Fruit fly (Drosophila melanogaster) whole organism, embryonic: ENCODE data around the gene CG12081.

Source experiments
- Atf3 ChIP-seq: fragments of 200-800 bp; sonication (Bioruptor generic); optimal IDR thresholded peaks from 3 replicates; lab custom pipeline; 2016; ENCODE audit warnings: missing biosample characterization, missing genetic modification characterization
- Awh ChIP-seq: fragments of 200-800 bp; sonication (Bioruptor generic); IDR thresholded peaks from 2 replicates; pipeline ENCODE4, ENCODE4 v1.3.6; 2022; ENCODE audit warnings: missing biosample characterization, missing genetic modification characterization
- Blimp-1 ChIP-seq: fragments of 200-800 bp; sonication (Bioruptor generic); optimal IDR thresholded peaks from 3 replicates; lab custom pipeline; 2018; ENCODE audit warnings: missing biosample characterization, missing genetic modification characterization, mild to moderate bottlenecking, moderate library complexity, missing genetic modification reagents
- Bteb2 ChIP-seq: fragments of 200-800 bp; sonication (Bioruptor generic); optimal IDR thresholded peaks from 2 replicates; lab custom pipeline; 2016; ENCODE audit warnings: missing biosample characterization, missing genetic modification characterization
- CG10267 ChIP-seq: fragments of 200-800 bp; sonication (Bioruptor generic); optimal IDR thresholded peaks from 2 replicates; lab custom pipeline; 2018; ENCODE audit warnings: missing biosample characterization, mild to moderate bottlenecking, missing genetic modification characterization, moderate library complexity
- CG12219 ChIP-seq: fragments of 200-800 bp; sonication (Bioruptor generic); optimal IDR thresholded peaks from 3 replicates; lab custom pipeline; 2018; ENCODE audit warnings: missing biosample characterization, mild to moderate bottlenecking, missing genetic modification characterization
- CG12744 ChIP-seq: fragments of 200-800 bp; sonication (Bioruptor generic); optimal IDR thresholded peaks from 2 replicates; lab custom pipeline; 2016; ENCODE audit warnings: missing biosample characterization, missing genetic modification characterization
- CG13894 ChIP-seq: fragments of 200-800 bp; sonication (Bioruptor generic); optimal IDR thresholded peaks from 3 replicates; lab custom pipeline; 2018; ENCODE audit warnings: missing biosample characterization, mild to moderate bottlenecking, missing genetic modification characterization, moderate library complexity
- CG14441 ChIP-seq: fragments of 200-800 bp; sonication (Bioruptor generic); IDR thresholded peaks from 2 replicates; pipeline ENCODE4 v1.3.6; 2022; ENCODE audit warnings: missing biosample characterization, missing genetic modification characterization
- CG14667 ChIP-seq: fragments of 200-800 bp; sonication (Bioruptor generic); IDR thresholded peaks from 2 replicates; pipeline ENCODE4 v1.3.6; 2022; ENCODE audit warnings: missing biosample characterization, missing genetic modification characterization
- CG14965 ChIP-seq: fragments of 200-800 bp; sonication (Bioruptor generic); optimal IDR thresholded peaks from 2 replicates; lab custom pipeline; 2016; ENCODE audit warnings: missing biosample characterization, missing genetic modification characterization, borderline replicate concordance
- CG15479 ChIP-seq: fragments of 200-800 bp; sonication (Bioruptor generic); optimal IDR thresholded peaks from 3 replicates; lab custom pipeline; 2019; ENCODE audit warnings: missing biosample characterization, mild to moderate bottlenecking, missing genetic modification characterization, moderate library complexity
- CG16813 ChIP-seq: fragments of 200-800 bp; sonication (Bioruptor generic); IDR thresholded peaks from 3 replicates; pipeline ENCODE4 v1.3.6; 2022; ENCODE audit warnings: missing biosample characterization, missing genetic modification characterization; ENCODE audit not compliant: partially characterized antibody
- CG18599 ChIP-seq: fragments of 200-800 bp; sonication (Bioruptor generic); optimal IDR thresholded peaks from 3 replicates; lab custom pipeline; 2017; ENCODE audit warnings: missing biosample characterization, missing genetic modification characterization, mild to moderate bottlenecking, moderate library complexity, missing genetic modification reagents
- CG2129 ChIP-seq: fragments of 200-800 bp; sonication (Bioruptor generic); IDR thresholded peaks from 2 replicates; pipeline ENCODE4 v1.3.6; 2022; ENCODE audit warnings: missing biosample characterization, missing genetic modification characterization; ENCODE audit not compliant: partially characterized antibody
- CG3281 ChIP-seq: fragments of 200-800 bp; sonication (Bioruptor generic); optimal IDR thresholded peaks from 3 replicates; lab custom pipeline; 2017; ENCODE audit warnings: missing biosample characterization, mild to moderate bottlenecking, missing genetic modification characterization
- CG34376 ChIP-seq: fragments of 200-800 bp; sonication (Bioruptor generic); optimal IDR thresholded peaks from 2 replicates; lab custom pipeline; 2018; ENCODE audit warnings: missing biosample characterization, mild to moderate bottlenecking, missing genetic modification characterization
- CG3726 ChIP-seq: fragments of 200-800 bp; sonication (Bioruptor generic); IDR thresholded peaks from 3 replicates; pipeline ENCODE4, ENCODE4 v1.3.6; 2022; ENCODE audit warnings: missing biosample characterization, missing genetic modification characterization
- CG6654 ChIP-seq: fragments of 200-800 bp; sonication (Bioruptor generic); optimal IDR thresholded peaks from 2 replicates; lab custom pipeline; 2017; ENCODE audit warnings: missing biosample characterization, mild to moderate bottlenecking, missing genetic modification characterization
- CG8944 ChIP-seq: fragments of 200-800 bp; sonication (Bioruptor generic); optimal IDR thresholded peaks from 3 replicates; lab custom pipeline; 2016; ENCODE audit warnings: missing biosample characterization, missing genetic modification characterization
- CHES-1-like ChIP-seq: fragments of 200-800 bp; sonication (Bioruptor generic); optimal IDR thresholded peaks from 2 replicates; lab custom pipeline; 2016; ENCODE audit warnings: missing biosample characterization, missing genetic modification characterization
- CoRest ChIP-seq: fragments of 200-800 bp; sonication (Bioruptor generic); optimal IDR thresholded peaks from 3 replicates; lab custom pipeline; 2018; ENCODE audit warnings: missing biosample characterization, mild to moderate bottlenecking, missing genetic modification characterization, moderate library complexity
- Dad ChIP-seq: fragments of 200-800 bp; sonication (Bioruptor generic); optimal IDR thresholded peaks from 3 replicates; lab custom pipeline; 2016; ENCODE audit warnings: missing biosample characterization, missing genetic modification characterization
- Dll ChIP-seq: fragments of 200-800 bp; sonication (Bioruptor generic); IDR thresholded peaks from 4 replicates; pipeline ENCODE4 v1.3.6; 2022; ENCODE audit warnings: missing biosample characterization, missing genetic modification characterization; ENCODE audit not compliant: partially characterized antibody
- ERR ChIP-seq: fragments of 200-800 bp; sonication (Bioruptor generic); optimal IDR thresholded peaks from 2 replicates; lab custom pipeline; 2016; ENCODE audit warnings: missing biosample characterization, missing genetic modification characterization
- Fer3 ChIP-seq: fragments of 200-800 bp; sonication (Bioruptor generic); optimal IDR thresholded peaks from 2 replicates; lab custom pipeline; 2018; ENCODE audit warnings: missing biosample characterization, mild to moderate bottlenecking, missing genetic modification characterization, moderate library complexity
- Gsc ChIP-seq: fragments of 200-800 bp; sonication (Bioruptor generic); IDR thresholded peaks from 2 replicates; pipeline ENCODE4 v1.3.6; 2022; ENCODE audit warnings: missing biosample characterization, missing genetic modification characterization
- HmgD ChIP-seq: fragments of 200-800 bp; sonication (Bioruptor generic); optimal IDR thresholded peaks from 3 replicates; lab custom pipeline; 2016; ENCODE audit warnings: missing biosample characterization, missing genetic modification characterization
- Hsf ChIP-seq: fragments of 200-800 bp; sonication (Bioruptor generic); optimal IDR thresholded peaks from 3 replicates; lab custom pipeline; 2016; ENCODE audit warnings: missing biosample characterization, missing genetic modification characterization
- Kr ChIP-seq: fragments of 200-800 bp; sonication (Bioruptor generic); optimal IDR thresholded peaks from 2 replicates; lab custom pipeline; 2017; ENCODE audit warnings: missing biosample characterization, mild to moderate bottlenecking, missing genetic modification characterization
- Mrtf ChIP-seq: fragments of 200-800 bp; sonication (Bioruptor generic); IDR thresholded peaks from 3 replicates; pipeline ENCODE4 v1.3.6; 2022; ENCODE audit warnings: missing biosample characterization, missing genetic modification characterization
- Neu2 ChIP-seq: fragments of 200-800 bp; sonication (Bioruptor generic); optimal IDR thresholded peaks from 3 replicates; lab custom pipeline; 2016; ENCODE audit warnings: missing biosample characterization, missing genetic modification characterization, borderline replicate concordance
- Nf-YA ChIP-seq: fragments of 200-800 bp; sonication (Bioruptor generic); IDR thresholded peaks from 2 replicates; pipeline ENCODE4 v1.3.6; 2022; ENCODE audit warnings: missing biosample characterization, missing genetic modification characterization
- Rx ChIP-seq: fragments of 200-800 bp; sonication (Bioruptor generic); IDR thresholded peaks from 2 replicates; pipeline ENCODE4 v1.3.6; 2022; ENCODE audit warnings: missing biosample characterization, missing genetic modification characterization
- Side ChIP-seq: fragments of 200-800 bp; sonication (Bioruptor generic); optimal IDR thresholded peaks from 2 replicates; lab custom pipeline; 2016; ENCODE audit warnings: missing biosample characterization, missing genetic modification characterization
- Sox102F ChIP-seq: fragments of 200-800 bp; sonication (Bioruptor generic); optimal IDR thresholded peaks from 2 replicates; lab custom pipeline; 2018; ENCODE audit warnings: missing biosample characterization, mild to moderate bottlenecking, missing genetic modification characterization, moderate library complexity
- TFAM ChIP-seq: fragments of 200-800 bp; sonication (Bioruptor generic); optimal IDR thresholded peaks from 2 replicates; lab custom pipeline; 2017; ENCODE audit warnings: missing biosample characterization, missing genetic modification characterization, inconsistent platforms
- Usf ChIP-seq: fragments of 200-800 bp; sonication (Bioruptor generic); optimal IDR thresholded peaks from 2 replicates; lab custom pipeline; 2017; ENCODE audit warnings: missing genotype, missing biosample characterization, missing genetic modification characterization
- ara ChIP-seq: fragments of 200-800 bp; sonication (Bioruptor generic); IDR thresholded peaks from 2 replicates; pipeline ENCODE4 v1.3.6; 2022; ENCODE audit warnings: missing biosample characterization, missing genetic modification characterization
- az2 ChIP-seq: fragments of 200-800 bp; sonication (Bioruptor generic); optimal IDR thresholded peaks from 3 replicates; lab custom pipeline; 2016; ENCODE audit warnings: missing biosample characterization, missing genetic modification characterization
- bcd ChIP-seq: fragments of 200-800 bp; sonication (Bioruptor generic); optimal IDR thresholded peaks from 2 replicates; lab custom pipeline; 2017; ENCODE audit warnings: missing biosample characterization, mild to moderate bottlenecking, missing genetic modification characterization
- cg ChIP-seq: fragments of 200-800 bp; sonication (Bioruptor generic); optimal IDR thresholded peaks from 3 replicates; lab custom pipeline; 2019; ENCODE audit warnings: missing biosample characterization, mild to moderate bottlenecking, missing genetic modification characterization, moderate library complexity
- dati ChIP-seq: fragments of 200-800 bp; sonication (Bioruptor generic); IDR thresholded peaks from 2 replicates; pipeline ENCODE4 v1.3.6; 2022; ENCODE audit warnings: missing biosample characterization, missing genetic modification characterization
- en ChIP-seq: fragments of 200-800 bp; sonication (Bioruptor generic); optimal IDR thresholded peaks from 2 replicates; lab custom pipeline; 2016; ENCODE audit warnings: missing biosample characterization, missing genetic modification characterization
- lbe ChIP-seq: fragments of 200-800 bp; sonication (Bioruptor generic); optimal IDR thresholded peaks from 2 replicates; lab custom pipeline; 2016; ENCODE audit warnings: missing biosample characterization, mild to moderate bottlenecking, missing genetic modification characterization
- lmd ChIP-seq: fragments of 200-800 bp; sonication (Bioruptor generic); IDR thresholded peaks from 2 replicates; pipeline ENCODE4 v1.3.6; 2022; ENCODE audit warnings: missing biosample characterization, missing genetic modification characterization
- nerfin-2 ChIP-seq: fragments of 200-800 bp; sonication (Bioruptor generic); IDR thresholded peaks from 2 replicates; pipeline ENCODE4 v1.3.6; 2022; ENCODE audit warnings: missing biosample characterization, missing genetic modification characterization; ENCODE audit not compliant: partially characterized antibody
- org-1 ChIP-seq: fragments of 200-800 bp; sonication (Bioruptor generic); optimal IDR thresholded peaks from 2 replicates; lab custom pipeline; 2017; ENCODE audit warnings: missing biosample characterization, missing genetic modification characterization
- sens-2 ChIP-seq: fragments of 200-800 bp; sonication (Bioruptor generic); IDR thresholded peaks from 2 replicates; pipeline ENCODE4 v1.3.6; 2022; ENCODE audit warnings: missing biosample characterization, missing genetic modification characterization
- so ChIP-seq: fragments of 200-800 bp; sonication (Bioruptor generic); IDR thresholded peaks from 3 replicates; pipeline ENCODE4 v1.3.6; 2022; ENCODE audit warnings: missing biosample characterization, missing genetic modification characterization
- sqz ChIP-seq: fragments of 200-800 bp; sonication (Bioruptor generic); optimal IDR thresholded peaks from 3 replicates; lab custom pipeline; 2018; ENCODE audit warnings: missing biosample characterization, mild to moderate bottlenecking, missing genetic modification characterization
- ssp ChIP-seq: fragments of 200-800 bp; sonication (Bioruptor generic); IDR thresholded peaks from 2 replicates; pipeline ENCODE4 v1.3.6; 2022; ENCODE audit warnings: missing biosample characterization, missing genetic modification characterization

CG12081 gene

DNA sequence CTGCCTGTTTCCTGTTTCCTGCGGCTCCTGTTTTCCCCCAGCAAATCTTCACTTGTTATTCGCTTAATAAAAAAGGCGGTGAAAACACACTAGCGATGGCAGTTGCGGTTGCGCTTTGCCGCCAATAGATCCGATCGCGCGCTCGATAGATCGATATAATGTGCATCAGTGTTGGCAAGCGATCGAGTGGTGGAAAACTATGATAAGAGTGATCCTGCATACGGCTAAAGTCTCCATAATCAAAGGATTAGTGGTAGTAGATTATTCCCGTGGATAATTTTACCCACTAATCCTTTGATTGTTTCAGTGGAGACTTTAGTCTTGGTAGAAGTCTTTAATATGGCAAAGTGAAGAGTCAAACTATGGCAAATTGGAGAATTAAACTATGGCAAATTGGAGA lies 17.6 kb downstream of the CG12081 start, which contains the start of gene Caf1-180 (continued):
- no peak for TF ChIP-seq CG15479 (GFP tag; lab: Kevin White, UChicago)
- TF ChIP-seq lmd (GFP tag; lab: Robert Waterston, UW) = peak; percentile 7; the same call in 1 of the 2 replicates
- TF ChIP-seq Bteb2 (GFP tag; lab: Kevin White, UChicago) = no peak
- TF ChIP-seq sqz (GFP tag; lab: Kevin White, UChicago) = no peak
- TF ChIP-seq ssp (GFP tag; lab: Robert Waterston, UW) = 0 out of 2 replicates have a peak, but pooled peaks have one; percentile 11
- TF ChIP-seq HmgD (GFP tag; lab: Kevin White, UChicago) = peak; percentile 56
- no peak for TF ChIP-seq CG18599 (GFP tag; lab: Kevin White, UChicago)
- TF ChIP-seq so = no peak
- no peak for TF ChIP-seq Sox102F (GFP tag; lab: Kevin White, UChicago)
- TF ChIP-seq sens-2 (GFP tag; lab: Robert Waterston, UW) = no peak
- TF ChIP-seq CG2129 = peak; percentile 50; the same call in 1 of the 2 replicates
- no peak for TF ChIP-seq CG13894 (tag; lab: Kevin White, UChicago)
- no peak for TF ChIP-seq Mrtf (GFP tag; lab: Robert Waterston, UW)
- TF ChIP-seq CG34376 (GFP tag; lab: Kevin White, UChicago) = no peak
- TF ChIP-seq CG12219 (GFP tag; lab: Kevin White, UChicago) = no peak
- TF ChIP-seq Side (GFP tag; lab: Kevin White, UChicago) = no peak
- TF ChIP-seq Fer3 (tag; lab: Kevin White, UChicago) = no peak
- peak; percentile 53 for TF ChIP-seq CoRest (tag; lab: Kevin White, UChicago)
- no peak for TF ChIP-seq Rx (GFP tag; lab: Robert Waterston, UW)
- no peak for TF ChIP-seq ERR (GFP tag; lab: Kevin White, UChicago)
- no peak for TF ChIP-seq Neu2
- no peak for TF ChIP-seq dati (GFP tag; lab: Robert Waterston, UW)
- TF ChIP-seq CHES-1-like (GFP tag; lab: Kevin White, UChicago) = peak; percentile 71
- no peak for TF ChIP-seq CG12744 (GFP tag; lab: Kevin White, UChicago)
- no peak for TF ChIP-seq CG14667
- TF ChIP-seq Usf (GFP tag; lab: Kevin White, UChicago) = no peak
- no peak for TF ChIP-seq Hsf (GFP tag; lab: Kevin White, UChicago)
- TF ChIP-seq lbe = no peak
- no peak for TF ChIP-seq Nf-YA (GFP tag; lab: Robert Waterston, UW)
- TF ChIP-seq org-1 (GFP tag; lab: Kevin White, UChicago) = no peak
- TF ChIP-seq CG10267 (tag; lab: Kevin White, UChicago) = peak; percentile 96
- TF ChIP-seq Kr (GFP tag; lab: Kevin White, UChicago) = peak; percentile 92
- TF ChIP-seq cg (GFP tag; lab: Kevin White, UChicago) = no peak
- no peak for TF ChIP-seq Dad (GFP tag; lab: Kevin White, UChicago)
- no peak for TF ChIP-seq az2 (GFP tag; lab: Kevin White, UChicago)
- TF ChIP-seq CG16813 (GFP tag; lab: Robert Waterston, UW) = peak; percentile 87
- no peak for TF ChIP-seq Blimp-1 (GFP tag; lab: Kevin White, UChicago)
- TF ChIP-seq CG14965 (GFP tag; lab: Kevin White, UChicago) = no peak
- TF ChIP-seq TFAM (GFP tag; lab: Kevin White, UChicago) = no peak
- no peak for TF ChIP-seq en
- TF ChIP-seq CG3726 = no peak
- TF ChIP-seq Dll = peak; percentile 82
- TF ChIP-seq CG6654 (GFP tag; lab: Kevin White, UChicago) = no peak
- peak; percentile 9 for TF ChIP-seq CG8944 (GFP tag; lab: Kevin White, UChicago)
- TF ChIP-seq CG14441 (GFP tag; lab: Robert Waterston, UW) = no peak
- TF ChIP-seq Atf3 (GFP tag; lab: Kevin White, UChicago) = no peak
- peak; percentile 25 for TF ChIP-seq bcd
- TF ChIP-seq nerfin-2 (GFP tag; lab: Robert Waterston, UW) = no peak
- TF ChIP-seq CG3281 = no peak
- no peak for TF ChIP-seq Awh
- no peak for TF ChIP-seq Gsc (GFP tag; lab: Robert Waterston, UW)
- no peak for TF ChIP-seq ara (GFP tag; lab: Robert Waterston, UW)
